Worm (Caenorhabditis elegans): ENCODE measurements around the gene flp-6.

flp-6 gene

ce11 chrV:9477863-9478262, 6.1 kb downstream of the flp-6 start, which contains the start of gene nas-3:
Gene nas-3, plus strand, starts transcription at chrV:9478163.
- TF ChIP-seq snpc-4 (GFP tag; optimal IDR thresholded peaks at IDR 0.05) = no peak
- TF ChIP-seq snpc-4 (tag; optimal IDR thresholded peaks at IDR 0.05) = no peak
- TF ChIP-seq die-1 (tag; optimal IDR thresholded peaks at IDR 0.05) = no peak
- TF ChIP-seq efl-1 (GFP tag; optimal IDR thresholded peaks at IDR 0.05) = no peak
- no peak for TF ChIP-seq B0336.3 (GFP tag; IDR thresholded peaks at IDR 0.05)
- TF ChIP-seq ztf-22 (GFP tag; optimal IDR thresholded peaks at IDR 0.05) = no peak
- no peak for TF ChIP-seq hmg-1.2 (GFP tag; IDR thresholded peaks at IDR 0.05)
- no peak for TF ChIP-seq rcor-1 (GFP tag; IDR thresholded peaks at IDR 0.05)
- TF ChIP-seq lin-35 (GFP tag; optimal IDR thresholded peaks at IDR 0.05) = no peak
- TF ChIP-seq akir-1 (GFP tag; optimal IDR thresholded peaks at IDR 0.05) = no peak
- TF ChIP-seq ceh-40 (GFP tag; IDR thresholded peaks at IDR 0.05) = no peak
- TF ChIP-seq nfya-2 (GFP tag; IDR thresholded peaks at IDR 0.05) = no peak
- no peak for TF ChIP-seq hmg-20 (GFP tag; IDR thresholded peaks at IDR 0.05)
- TF ChIP-seq fkh-3 (tag; optimal IDR thresholded peaks at IDR 0.05) = no peak

ce11 chrV:9480566-9480965, 8.8 kb downstream of the flp-6 start, which contains the start of gene K06A4.6:
Gene K06A4.6, minus strand, starts transcription at chrV:9480666.
- TF ChIP-seq ztf-25 (GFP tag; IDR thresholded peaks at IDR 0.05) (no peak), zfh-2 (GFP tag; conservative IDR thresholded peaks at IDR 0.05) (peak; percentile 60)

- no peak for TF ChIP-seq ztf-3 (GFP tag; optimal IDR thresholded peaks at IDR 0.05)
- no peak for TF ChIP-seq madf-10 (tag; optimal IDR thresholded peaks at IDR 0.05)
- TF ChIP-seq hmg-1.2 (GFP tag; IDR thresholded peaks at IDR 0.05) = no peak
- no peak for TF ChIP-seq pbrm-1 (GFP tag; IDR thresholded peaks at IDR 0.05)
- TF ChIP-seq ztf-6 (GFP tag; IDR thresholded peaks at IDR 0.05) = no peak
- TF ChIP-seq B0261.1 (tag; optimal IDR thresholded peaks at IDR 0.05) = no peak
- TF ChIP-seq T07F8.4 (tag; optimal IDR thresholded peaks at IDR 0.05) = no peak
- TF ChIP-seq F52B5.7 (tag; optimal IDR thresholded peaks at IDR 0.05) = no peak
- no peak for TF ChIP-seq ama-1 (optimal IDR thresholded peaks at IDR 0.05)
- TF ChIP-seq ama-1 (GFP tag; optimal IDR thresholded peaks at IDR 0.05) = no peak
- no peak for TF ChIP-seq tlf-1 (GFP tag; optimal IDR thresholded peaks at IDR 0.05)
- TF ChIP-seq lsl-1 (GFP tag; optimal IDR thresholded peaks at IDR 0.05) = no peak
- TF ChIP-seq dpff-1 (tag; optimal IDR thresholded peaks at IDR 0.05) = no peak
- no peak for TF ChIP-seq F33H1.4 (GFP tag; IDR thresholded peaks at IDR 0.05)
- no peak for TF ChIP-seq egl-44 (GFP tag; IDR thresholded peaks at IDR 0.05)
- TF ChIP-seq lin-54 (GFP tag; optimal IDR thresholded peaks at IDR 0.05) = no peak
- TF ChIP-seq Y56A3A.18 (GFP tag; IDR thresholded peaks at IDR 0.05) = no peak
Measured at ce11 chrV:9483738-9484256, 12.0 kb downstream of the flp-6 start, which contains the start of gene K06A4.2. Gene K06A4.2, plus strand, starts transcription at chrV:9484206.

ce11 chrV:9485508-9485907, 13.7 kb downstream of the flp-6 start:
- no peak for TF ChIP-seq lin-54 (GFP tag; optimal IDR thresholded peaks at IDR 0.05)
- TF ChIP-seq F23B12.7 (tag; optimal IDR thresholded peaks at IDR 0.05; ENCODE audit: insufficient read depth) = no peak
- no peak for TF ChIP-seq Y67H2A.10 (GFP tag; conservative IDR thresholded peaks at IDR 0.05)
- no peak for TF ChIP-seq let-526 (GFP tag; IDR thresholded peaks at IDR 0.05)
- no peak for TF ChIP-seq tbx-9 (tag; optimal IDR thresholded peaks at IDR 0.05; ENCODE audit: borderline replicate concordance)
- TF ChIP-seq ceh-91 (GFP tag; IDR thresholded peaks at IDR 0.05) = no peak
- TF ChIP-seq hrde-1 (tag; optimal IDR thresholded peaks at IDR 0.05; ENCODE audit: borderline replicate concordance) = no peak
